Fruit fly (Drosophila melanogaster) whole organism, prepupa: ENCODE measurements around the gene CG18745.

Source experiments
- CG10631 ChIP-seq: fragments of 200-800 bp; sonication (Bioruptor generic); optimal IDR thresholded peaks from 2 replicates; lab custom pipeline; 2016; ENCODE audit warnings: missing biosample characterization, missing genetic modification characterization
- CG10669 ChIP-seq: fragments of 200-800 bp; sonication (Bioruptor generic); optimal IDR thresholded peaks from 3 replicates; lab custom pipeline; 2018; ENCODE audit warnings: missing biosample characterization, mild to moderate bottlenecking, missing genetic modification characterization, moderate library complexity
- CG11294 ChIP-seq: fragments of 200-800 bp; sonication (Bioruptor generic); IDR thresholded peaks from 2 replicates; pipeline ENCODE4 v1.3.6; 2022; ENCODE audit warnings: missing biosample characterization, missing genetic modification characterization
- CG11762 ChIP-seq: fragments of 200-800 bp; sonication (Bioruptor generic); optimal IDR thresholded peaks from 3 replicates; lab custom pipeline; 2016; ENCODE audit warnings: missing biosample characterization, missing genetic modification characterization; ENCODE audit not compliant: insufficient read depth
- CG11902 ChIP-seq: fragments of 200-800 bp; sonication (Bioruptor generic); optimal IDR thresholded peaks from 3 replicates; lab custom pipeline; 2016; ENCODE audit warnings: missing biosample characterization, missing genetic modification characterization
- CG15336 ChIP-seq: fragments of 200-800 bp; sonication (Bioruptor generic); IDR thresholded peaks from 2 replicates; pipeline ENCODE4 v1.3.6; 2022; ENCODE audit warnings: missing biosample characterization, missing genetic modification characterization
- CG1621 ChIP-seq: fragments of 200-800 bp; sonication (Bioruptor generic); optimal IDR thresholded peaks from 3 replicates; lab custom pipeline; 2018; ENCODE audit warnings: missing biosample characterization, mild to moderate bottlenecking, missing genetic modification characterization
- CG16779 ChIP-seq: fragments of 200-800 bp; sonication (Bioruptor generic); optimal IDR thresholded peaks from 3 replicates; lab custom pipeline; 2017; ENCODE audit warnings: missing biosample characterization, mild to moderate bottlenecking, missing genetic modification characterization
- CG3032 ChIP-seq: fragments of 200-800 bp; optimal IDR thresholded peaks from 2 replicates; lab custom pipeline; 2019; ENCODE audit warnings: missing biosample characterization, mild to moderate bottlenecking, missing genetic modification characterization, moderate library complexity
- CG31627 ChIP-seq: fragments of 200-800 bp; sonication (Bioruptor generic); optimal IDR thresholded peaks from 3 replicates; lab custom pipeline; 2016; ENCODE audit warnings: missing biosample characterization, missing genetic modification characterization
- CG34406 ChIP-seq: fragments of 200-800 bp; sonication (Bioruptor generic); optimal IDR thresholded peaks from 3 replicates; lab custom pipeline; 2016; ENCODE audit warnings: missing biosample characterization, missing genetic modification characterization
- CG3919 ChIP-seq: fragments of 200-800 bp; sonication (Bioruptor generic); optimal IDR thresholded peaks from 3 replicates; lab custom pipeline; 2016; ENCODE audit warnings: missing biosample characterization, missing genetic modification characterization
- CG4318 ChIP-seq: fragments of 200-800 bp; sonication (Bioruptor generic); optimal IDR thresholded peaks from 3 replicates; lab custom pipeline; 2017; ENCODE audit warnings: missing biosample characterization, mild to moderate bottlenecking, missing genetic modification characterization
- CG6163 ChIP-seq: fragments of 200-800 bp; sonication (Bioruptor generic); IDR thresholded peaks from 3 replicates; pipeline ENCODE4 v1.3.6; 2022; ENCODE audit warnings: missing biosample characterization, missing genetic modification characterization
- CG6276 ChIP-seq: fragments of 200-800 bp; sonication (Bioruptor generic); optimal IDR thresholded peaks from 2 replicates; lab custom pipeline; 2017; ENCODE audit warnings: missing biosample characterization, mild to moderate bottlenecking, missing genetic modification characterization
- CG6792 ChIP-seq: fragments of 200-800 bp; sonication (Bioruptor generic); optimal IDR thresholded peaks from 3 replicates; lab custom pipeline; 2016; ENCODE audit warnings: missing biosample characterization, missing genetic modification characterization
- CG6854 ChIP-seq: fragments of 200-800 bp; sonication (Bioruptor generic); optimal IDR thresholded peaks from 2 replicates; lab custom pipeline; 2017; ENCODE audit warnings: missing biosample characterization, mild to moderate bottlenecking, missing genetic modification characterization
- CG7368 ChIP-seq: fragments of 200-800 bp; sonication (Bioruptor generic); optimal IDR thresholded peaks from 3 replicates; lab custom pipeline; 2016; ENCODE audit warnings: missing biosample characterization, missing genetic modification characterization
- CG8119 ChIP-seq: fragments of 200-800 bp; sonication (Bioruptor generic); IDR thresholded peaks from 3 replicates; pipeline ENCODE4 v1.3.6; 2022; ENCODE audit warnings: missing biosample characterization, missing genetic modification characterization
- CG8319 ChIP-seq: fragments of 200-800 bp; sonication (Bioruptor generic); optimal IDR thresholded peaks from 3 replicates; lab custom pipeline; 2016; ENCODE audit warnings: missing biosample characterization, missing genetic modification characterization
- CG9139 ChIP-seq: fragments of 200-800 bp; sonication (Bioruptor generic); optimal IDR thresholded peaks from 3 replicates; lab custom pipeline; 2017; ENCODE audit warnings: missing biosample characterization, mild to moderate bottlenecking, missing genetic modification characterization
- Ets21C ChIP-seq: fragments of 200-800 bp; sonication (Bioruptor generic); optimal IDR thresholded peaks from 3 replicates; lab custom pipeline; 2016; ENCODE audit warnings: missing biosample characterization, missing genetic modification characterization
- Ets96B ChIP-seq: fragments of 200-800 bp; optimal IDR thresholded peaks from 2 replicates; lab custom pipeline; 2019; ENCODE audit warnings: missing biosample characterization, mild to moderate bottlenecking, missing genetic modification characterization, moderate library complexity
- Gug ChIP-seq: fragments of 200-800 bp; sonication (Bioruptor generic); IDR thresholded peaks from 2 replicates; pipeline ENCODE4 v1.3.6; 2022; ENCODE audit warnings: missing biosample characterization, missing genetic modification characterization
- Hr38 ChIP-seq: sonication (Bioruptor generic); optimal IDR thresholded peaks from 2 replicates; lab custom pipeline; 2016; ENCODE audit warnings: missing biosample characterization, missing genetic modification characterization
- Hr39 ChIP-seq: fragments of 200-800 bp; sonication (Bioruptor generic); optimal IDR thresholded peaks from 2 replicates; lab custom pipeline; 2016; ENCODE audit warnings: missing biosample characterization, missing genetic modification characterization
- Hr4 ChIP-seq: fragments of 200-800 bp; sonication (Bioruptor generic); optimal IDR thresholded peaks from 3 replicates; lab custom pipeline; 2016; ENCODE audit warnings: missing biosample characterization, missing genetic modification characterization
- Lpt ChIP-seq: fragments of 200-800 bp; sonication (Bioruptor generic); optimal IDR thresholded peaks from 3 replicates; lab custom pipeline; 2016; ENCODE audit warnings: missing biosample characterization, missing genetic modification characterization
- Met ChIP-seq: fragments of 200-800 bp; sonication (Bioruptor generic); optimal IDR thresholded peaks from 3 replicates; lab custom pipeline; 2016; ENCODE audit warnings: missing biosample characterization, missing genetic modification characterization
- OdsH ChIP-seq: fragments of 200-800 bp; sonication (Bioruptor generic); optimal IDR thresholded peaks from 3 replicates; lab custom pipeline; 2016; ENCODE audit warnings: missing biosample characterization, missing genetic modification characterization
- Smox ChIP-seq: fragments of 200-800 bp; sonication (Bioruptor generic); optimal IDR thresholded peaks from 3 replicates; lab custom pipeline; 2016; ENCODE audit warnings: missing biosample characterization, missing genetic modification characterization
- Sox102F ChIP-seq: fragments of 200-800 bp; sonication (Bioruptor generic); optimal IDR thresholded peaks from 2 replicates; lab custom pipeline; 2016; ENCODE audit warnings: missing biosample characterization, mild to moderate bottlenecking, missing genetic modification characterization
- Sox14 ChIP-seq: fragments of 200-800 bp; sonication (Bioruptor generic); optimal IDR thresholded peaks from 3 replicates; lab custom pipeline; 2016; ENCODE audit warnings: missing biosample characterization, missing genetic modification characterization
- Sox15 ChIP-seq: fragments of 200-800 bp; sonication (Bioruptor generic); optimal IDR thresholded peaks from 3 replicates; lab custom pipeline; 2016; ENCODE audit warnings: missing biosample characterization, missing genetic modification characterization
- achi ChIP-seq: fragments of 200-800 bp; sonication (Bioruptor generic); optimal IDR thresholded peaks from 3 replicates; lab custom pipeline; 2016; ENCODE audit warnings: missing biosample characterization, missing genetic modification characterization
- acj6 ChIP-seq: fragments of 200-800 bp; sonication (Bioruptor generic); optimal IDR thresholded peaks from 3 replicates; lab custom pipeline; 2016; ENCODE audit warnings: missing biosample characterization, missing genetic modification characterization
- dac ChIP-seq: fragments of 200-800 bp; sonication (Bioruptor generic); optimal IDR thresholded peaks from 2 replicates; lab custom pipeline; 2017; ENCODE audit warnings: missing biosample characterization, mild to moderate bottlenecking, missing genetic modification characterization
- dsx ChIP-seq: fragments of 200-800 bp; optimal IDR thresholded peaks from 3 replicates; lab custom pipeline; 2019; ENCODE audit warnings: missing biosample characterization, mild to moderate bottlenecking, missing genetic modification characterization, moderate library complexity; ENCODE audit not compliant: poor library complexity, severe bottlenecking
- eg ChIP-seq: fragments of 200-800 bp; sonication (Bioruptor generic); IDR thresholded peaks from 3 replicates; pipeline ENCODE4 v1.3.6; 2022; ENCODE audit warnings: missing biosample characterization, missing genetic modification characterization
- esn ChIP-seq: fragments of 200-800 bp; sonication (Bioruptor generic); optimal IDR thresholded peaks from 2 replicates; lab custom pipeline; 2016; ENCODE audit warnings: missing biosample characterization, mild to moderate bottlenecking, missing genetic modification characterization, moderate library complexity
- fd59A ChIP-seq: fragments of 200-800 bp; sonication (Bioruptor generic); optimal IDR thresholded peaks from 2 replicates; lab custom pipeline; 2017; ENCODE audit warnings: missing biosample characterization, mild to moderate bottlenecking, missing genetic modification characterization, missing genetic modification reagents
- fd85E ChIP-seq: fragments of 200-800 bp; sonication (Bioruptor generic); optimal IDR thresholded peaks from 3 replicates; lab custom pipeline; 2016; ENCODE audit warnings: missing biosample characterization, missing genetic modification characterization
- fkh ChIP-seq: fragments of 200-800 bp; sonication (Bioruptor generic); optimal IDR thresholded peaks from 3 replicates; lab custom pipeline; 2017; ENCODE audit warnings: missing biosample characterization, mild to moderate bottlenecking, missing genetic modification characterization, moderate library complexity
- lz ChIP-seq: fragments of 200-800 bp; sonication (Bioruptor generic); optimal IDR thresholded peaks from 3 replicates; lab custom pipeline; 2016; ENCODE audit warnings: missing biosample characterization, missing genetic modification characterization
- net ChIP-seq: fragments of 200-800 bp; sonication (Bioruptor generic); optimal IDR thresholded peaks from 3 replicates; lab custom pipeline; 2016; ENCODE audit warnings: missing biosample characterization, missing genetic modification characterization
- pdm3 ChIP-seq: fragments of 200-800 bp; sonication (Bioruptor generic); optimal IDR thresholded peaks from 3 replicates; lab custom pipeline; 2016; ENCODE audit warnings: missing biosample characterization, missing genetic modification characterization
- salr ChIP-seq, 2 experiments: fragments of 200-800 bp; sonication (Bioruptor generic); optimal IDR thresholded peaks; 3 replicates each; lab custom pipeline; 2016 to 2018; ENCODE audit warnings: missing biosample characterization in 2 of 2, missing genetic modification characterization in 2 of 2, mild to moderate bottlenecking in 1 of 2
- svp ChIP-seq: fragments of 200-800 bp; sonication (Bioruptor generic); peaks from one replicate; lab custom pipeline; 2016; ENCODE audit warnings: missing biosample characterization, missing genetic modification characterization
- topi ChIP-seq: fragments of 200-800 bp; sonication (Bioruptor generic); optimal IDR thresholded peaks from 3 replicates; lab custom pipeline; 2016; ENCODE audit warnings: missing biosample characterization, missing genetic modification characterization
- vri ChIP-seq: fragments of 200-800 bp; sonication (Bioruptor generic); optimal IDR thresholded peaks from 3 replicates; lab custom pipeline; 2016; ENCODE audit warnings: missing biosample characterization, mild to moderate bottlenecking, missing genetic modification characterization

The CG18745 gene

DNA sequence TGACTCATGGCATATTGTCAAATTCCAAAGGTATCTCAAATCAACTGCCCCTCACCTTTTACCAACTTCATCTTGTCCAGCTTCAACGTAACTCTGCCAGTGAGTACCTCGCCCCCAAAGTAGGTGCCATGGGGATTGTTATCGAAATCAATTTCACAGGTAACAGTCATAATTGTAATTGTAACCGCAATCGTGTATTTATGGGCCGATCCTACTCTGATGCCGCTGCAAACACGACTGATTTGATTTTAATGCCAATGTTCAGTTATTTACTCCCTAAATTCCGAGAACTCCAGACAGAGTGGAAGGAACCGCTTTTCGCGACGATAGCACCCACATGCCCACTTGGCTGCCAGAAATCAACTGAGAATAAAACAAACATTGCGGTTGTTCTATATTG lies at the start of gene CG18745:
CG18745 (minus strand) TSS at position 336 of the 400 bp plus-strand sequence.
- TF ChIP-seq Hr38 (GFP tag; lab: Kevin White, UChicago), result no peak
- TF ChIP-seq vri (GFP tag; lab: Kevin White, UChicago), result peak; percentile 57
- TF ChIP-seq fkh (GFP tag; lab: Kevin White, UChicago), result peak; percentile 14
- TF ChIP-seq, all 60 proteins: peak for 2

DNA sequence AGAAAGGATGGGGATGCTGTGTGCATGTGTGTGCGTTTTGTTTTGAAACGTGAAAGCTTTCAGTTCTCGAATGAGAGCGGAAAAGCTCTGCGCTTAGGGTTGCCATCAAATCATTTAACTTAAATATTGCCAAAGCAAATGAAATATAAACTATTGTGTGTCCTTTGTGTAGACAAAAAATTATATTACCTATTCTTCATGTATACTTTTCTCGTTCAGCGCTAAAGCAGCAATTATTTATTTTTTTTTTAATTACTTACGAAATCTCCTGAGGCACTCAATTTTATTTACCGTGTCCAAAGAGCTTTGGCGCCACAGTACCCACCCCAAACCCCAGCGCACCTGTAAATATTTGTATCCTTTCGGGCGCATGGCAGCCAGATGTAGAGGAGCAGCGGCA lies 35.6 kb upstream of the CG18745 start:
- TF ChIP-seq vri (GFP tag; lab: Kevin White, UChicago) (no peak), CG10631 (GFP tag; lab: Kevin White, UChicago) (peak; percentile 40), Gug (peak; percentile 28; the same call in 1 of the 2 replicates), achi (GFP tag; lab: Kevin White, UChicago) (peak; percentile 6), CG6792 (GFP tag; lab: Kevin White, UChicago) (no peak), CG4318 (GFP tag; lab: Kevin White, UChicago) (no peak), CG1621 (tag; lab: Kevin White, UChicago) (no peak), Smox (GFP tag; lab: Kevin White, UChicago) (peak; percentile 28), dsx (GFP tag; lab: Kevin White, UChicago) (no peak), OdsH (GFP tag; lab: Kevin White, UChicago) (peak; percentile 40), CG34406 (GFP tag; lab: Kevin White, UChicago) (no peak), topi (GFP tag; lab: Kevin White, UChicago) (no peak), CG16779 (tag; lab: Kevin White, UChicago) (no peak), esn (no peak), CG11294 (GFP tag; lab: Robert Waterston, UW) (no peak; the same call in 1 of the 2 replicates), lz (GFP tag; lab: Kevin White, UChicago) (peak; percentile 18), CG3032 (tag; lab: Kevin White, UChicago) (no peak), pdm3 (peak; percentile 40), fkh (GFP tag; lab: Kevin White, UChicago) (no peak), Sox14 (GFP tag; lab: Kevin White, UChicago) (no peak), CG15336 (GFP tag; lab: Robert Waterston, UW) (0 out of 2 replicates have a peak, but pooled peaks have one; percentile 10), acj6 (peak; percentile 18), Sox102F (GFP tag; lab: Kevin White, UChicago) (no peak), Ets21C (GFP tag; lab: Kevin White, UChicago) (no peak), CG7368 (GFP tag; lab: Kevin White, UChicago) (no peak), CG11762 (GFP tag; lab: Kevin White, UChicago) (no peak), Met (peak; percentile 14), CG6854 (GFP tag; lab: Kevin White, UChicago) (no peak), Sox15 (GFP tag; lab: Kevin White, UChicago) (no peak), CG8319 (GFP tag; lab: Kevin White, UChicago) (no peak), CG9139 (GFP tag; lab: Kevin White, UChicago) (no peak), Hr4 (GFP tag; lab: Kevin White, UChicago) (peak; percentile 44), net (GFP tag; lab: Kevin White, UChicago) (peak; percentile 4), fd85E (GFP tag; lab: Kevin White, UChicago) (no peak), svp (GFP tag; lab: Kevin White, UChicago) (peak; percentile 50), CG6163 (GFP tag; lab: Robert Waterston, UW) (no peak; the same call in 2 of the 3 replicates), CG31627 (GFP tag; lab: Kevin White, UChicago) (peak; percentile 13), dac (GFP tag; lab: Kevin White, UChicago) (no peak), salr (GFP tag; optimal IDR thresholded peaks at IDR 0.05; lab: Kevin White, UChicago) (no peak), CG11902 (GFP tag; lab: Kevin White, UChicago) (no peak), CG10669 (GFP tag; lab: Kevin White, UChicago) (peak; percentile 22), Ets96B (tag; lab: Kevin White, UChicago) (no peak), Lpt (GFP tag; lab: Kevin White, UChicago) (no peak), CG3919 (peak; percentile 8), eg (peak; percentile 54; the same call in 2 of the 3 replicates), fd59A (GFP tag; lab: Kevin White, UChicago) (peak; percentile 4), CG8119 (no peak), Hr38 (GFP tag; lab: Kevin White, UChicago) (no peak), CG6276 (GFP tag; lab: Kevin White, UChicago) (no peak), Hr39 (peak; percentile 12)
